Fruit fly (Drosophila melanogaster) S2 (cell line): Measurements from ENCODE around the gene CHES-1-like.

Source experiments
- CG8478 ChIP-seq: fragments of >200 bp; optimal IDR thresholded peaks from 2 replicates; lab custom pipeline; 2018
- CTCF ChIP-seq, 2 experiments: fragments of >200 bp; optimal IDR thresholded peaks; 2 replicates each; lab custom pipeline; 2018

dm6 chrX:7678824-7679223 is 30.4 kb downstream of the CHES-1-like start:
- no peak for TF ChIP-seq CG8478 (lab: Kevin White, UChicago)
- TF ChIP-seq CTCF (optimal IDR thresholded peaks at IDR 0.05; lab: Kevin White, UChicago), result peak; percentile 88 to 92
